Worm (Caenorhabditis elegans) whole organism, L3 larva: ENCODE measurements around the gene K07D4.2.

Experiments used
- R02D3.7 ChIP-seq: fragments of 150-350 bp; optimal IDR thresholded peaks from 2 replicates; lab custom pipeline; 2014; ENCODE audit warnings: missing biosample characterization, missing genetic modification characterization
- ZK546.5 ChIP-seq: sonication (generic microtip); optimal IDR thresholded peaks from 2 replicates; lab custom pipeline; 2017; ENCODE audit warnings: missing biosample characterization, missing genetic modification characterization
- ama-1 ChIP-seq: fragments of 150-350 bp; optimal IDR thresholded peaks from 2 replicates; lab custom pipeline; 2018
- ceh-16 ChIP-seq: sonication (generic microtip); optimal IDR thresholded peaks from 2 replicates; lab custom pipeline; 2017; ENCODE audit warnings: missing biosample characterization, missing genetic modification characterization
- ceh-28 ChIP-seq: fragments of 150-350 bp; optimal IDR thresholded peaks from 2 replicates; lab custom pipeline; 2014; ENCODE audit warnings: missing biosample characterization, missing genetic modification reagents, missing genetic modification characterization
- ceh-82 ChIP-seq: fragments of 150-350 bp; optimal IDR thresholded peaks from 2 replicates; lab custom pipeline; 2014; ENCODE audit warnings: missing biosample characterization, missing genetic modification characterization
- ceh-9 ChIP-seq: sonication (generic microtip); optimal IDR thresholded peaks from 2 replicates; lab custom pipeline; 2018; ENCODE audit warnings: missing biosample characterization, missing genetic modification characterization
- daf-12 ChIP-seq: fragments of 150-350 bp; optimal IDR thresholded peaks from 2 replicates; lab custom pipeline; 2014; ENCODE audit warnings: missing biosample characterization, missing genetic modification reagents, missing genetic modification characterization
- egl-27 ChIP-seq: sonication (generic microtip); optimal IDR thresholded peaks from 4 replicates; lab custom pipeline; 2017; ENCODE audit warnings: missing biosample characterization, missing genetic modification reagents, missing genetic modification characterization
- egl-5 ChIP-seq: fragments of 150-350 bp; optimal IDR thresholded peaks from 2 replicates; lab custom pipeline; 2017; ENCODE audit warnings: missing biosample characterization, missing genetic modification reagents, missing genetic modification characterization, inconsistent platforms
- elt-2 ChIP-seq: sonication (generic microtip); optimal IDR thresholded peaks from 2 replicates; lab custom pipeline; 2016; ENCODE audit warnings: missing genetic modification reagents, mild to moderate bottlenecking, missing genetic modification characterization, missing compliant biosample characterization
- elt-3 ChIP-seq, 3 experiments: fragments of 150-350 bp in 1 of 3; sonication (generic microtip) in 2 of 3; optimal IDR thresholded peaks; 2 replicates in 2 of 3; 4 replicates in 1 of 3; lab custom pipeline; 2014 to 2017; ENCODE audit warnings: missing biosample characterization in 3 of 3, missing genetic modification characterization in 3 of 3
- eor-1 ChIP-seq, 2 experiments: fragments of 150-350 bp; optimal IDR thresholded peaks; 2 replicates each; lab custom pipeline; 2014 to 2018; ENCODE audit warnings: missing biosample characterization in 2 of 2, missing genetic modification characterization in 2 of 2
- fkh-2 ChIP-seq: fragments of 150-350 bp; optimal IDR thresholded peaks from 2 replicates; lab custom pipeline; 2014; ENCODE audit warnings: missing biosample characterization, missing genetic modification reagents, missing genetic modification characterization
- fos-1 ChIP-seq: fragments of 150-350 bp; optimal IDR thresholded peaks from 2 replicates; lab custom pipeline; 2014; ENCODE audit warnings: missing biosample characterization, missing genetic modification characterization
- hmg-11 ChIP-seq: sonication (generic microtip); optimal IDR thresholded peaks from 2 replicates; lab custom pipeline; 2016; ENCODE audit warnings: missing genetic modification characterization, missing compliant biosample characterization
- jun-1 ChIP-seq: fragments of 150-350 bp; optimal IDR thresholded peaks from 2 replicates; lab custom pipeline; 2014; ENCODE audit warnings: missing biosample characterization, missing genetic modification reagents, missing genetic modification characterization
- lin-15B ChIP-seq: fragments of 150-350 bp; optimal IDR thresholded peaks from 2 replicates; lab custom pipeline; 2014; ENCODE audit warnings: missing biosample characterization, missing genetic modification characterization
- lin-39 ChIP-seq: fragments of 150-350 bp; optimal IDR thresholded peaks from 2 replicates; lab custom pipeline; 2018; ENCODE audit warnings: missing biosample characterization, missing genetic modification reagents, missing genetic modification characterization
- lsy-12 ChIP-seq: sonication (generic microtip); optimal IDR thresholded peaks from 2 replicates; lab custom pipeline; 2016; ENCODE audit warnings: mild to moderate bottlenecking, missing genetic modification characterization, missing compliant biosample characterization
- mdl-1 ChIP-seq: fragments of 150-350 bp; optimal IDR thresholded peaks from 2 replicates; lab custom pipeline; 2014; ENCODE audit warnings: missing biosample characterization, missing genetic modification characterization
- mml-1 ChIP-seq: fragments of 150-350 bp; sonication (generic microtip); optimal IDR thresholded peaks from 3 replicates; lab custom pipeline; 2014; ENCODE audit warnings: missing biosample characterization, missing genetic modification characterization
- nfya-1 ChIP-seq: sonication (generic microtip); optimal IDR thresholded peaks from 2 replicates; lab custom pipeline; 2017; ENCODE audit warnings: missing genetic modification characterization, mild to moderate bottlenecking, missing compliant biosample characterization, antibody characterized with exemption, moderate library complexity; ENCODE audit not compliant: insufficient read depth
- nhr-11 ChIP-seq: fragments of 150-350 bp; optimal IDR thresholded peaks from 2 replicates; lab custom pipeline; 2014; ENCODE audit warnings: missing biosample characterization, missing genetic modification characterization
- nhr-237 ChIP-seq: fragments of 150-350 bp; optimal IDR thresholded peaks from 2 replicates; lab custom pipeline; 2014; ENCODE audit warnings: missing biosample characterization, missing genetic modification characterization
- nhr-25 ChIP-seq: sonication (generic microtip); optimal IDR thresholded peaks from 2 replicates; lab custom pipeline; 2017; ENCODE audit warnings: missing biosample characterization, missing genetic modification characterization
- nhr-43 ChIP-seq: sonication (generic microtip); optimal IDR thresholded peaks from 2 replicates; lab custom pipeline; 2016; ENCODE audit warnings: mild to moderate bottlenecking, missing genetic modification characterization, missing compliant biosample characterization; ENCODE audit not compliant: poor library complexity, severe bottlenecking
- nhr-67 ChIP-seq: fragments of 150-350 bp; optimal IDR thresholded peaks from 2 replicates; lab custom pipeline; 2014; ENCODE audit warnings: missing biosample characterization, missing genetic modification characterization
- nhr-76 ChIP-seq: fragments of 150-350 bp; sonication (generic microtip); optimal IDR thresholded peaks from 5 replicates; lab custom pipeline; 2014; ENCODE audit warnings: missing biosample characterization, missing genetic modification characterization
- nhr-77 ChIP-seq: fragments of 150-350 bp; optimal IDR thresholded peaks from 2 replicates; lab custom pipeline; 2014; ENCODE audit warnings: missing biosample characterization, missing genetic modification characterization
- pha-4 ChIP-seq: fragments of 150-350 bp; optimal IDR thresholded peaks from 2 replicates; lab custom pipeline; 2014; ENCODE audit warnings: missing biosample characterization, missing genetic modification reagents, missing genetic modification characterization
- pqm-1 ChIP-seq: fragments of 150-350 bp; optimal IDR thresholded peaks from 2 replicates; lab custom pipeline; 2017; ENCODE audit warnings: missing biosample characterization, missing genetic modification characterization, inconsistent platforms
- sea-2 ChIP-seq: fragments of 150-350 bp; sonication (generic microtip); optimal IDR thresholded peaks from 4 replicates; lab custom pipeline; 2014; ENCODE audit warnings: missing biosample characterization, missing genetic modification reagents, missing genetic modification characterization
- skn-1 ChIP-seq: fragments of 150-350 bp; optimal IDR thresholded peaks from 2 replicates; lab custom pipeline; 2014; ENCODE audit warnings: missing biosample characterization, missing genetic modification characterization
- snpc-4 ChIP-seq: fragments of 150-350 bp; optimal IDR thresholded peaks from 2 replicates; lab custom pipeline; 2014; ENCODE audit warnings: missing biosample characterization, missing genetic modification characterization
- tbx-2 ChIP-seq: sonication (generic microtip); optimal IDR thresholded peaks from 2 replicates; lab custom pipeline; 2016; ENCODE audit warnings: mild to moderate bottlenecking, missing genetic modification characterization, missing compliant biosample characterization
- unc-39 ChIP-seq: sonication (generic microtip); optimal IDR thresholded peaks from 4 replicates; lab custom pipeline; 2017; ENCODE audit warnings: missing biosample characterization, missing genetic modification characterization
- unc-62 ChIP-seq: fragments of 150-350 bp; sonication (generic microtip); optimal IDR thresholded peaks from 4 replicates; lab custom pipeline; 2014; ENCODE audit warnings: missing biosample characterization, missing genetic modification reagents, missing genetic modification characterization
- zag-1 ChIP-seq: fragments of 150-350 bp; optimal IDR thresholded peaks from 2 replicates; lab custom pipeline; 2014; ENCODE audit warnings: missing biosample characterization, missing genetic modification characterization
- ztf-11 ChIP-seq: fragments of 150-350 bp; optimal IDR thresholded peaks from 2 replicates; lab custom pipeline; 2014; ENCODE audit warnings: missing biosample characterization, missing genetic modification characterization
- ztf-4 ChIP-seq: fragments of 150-350 bp; optimal IDR thresholded peaks from 2 replicates; lab custom pipeline; 2014; ENCODE audit warnings: missing biosample characterization, missing genetic modification characterization

K07D4.2 gene

DNA sequence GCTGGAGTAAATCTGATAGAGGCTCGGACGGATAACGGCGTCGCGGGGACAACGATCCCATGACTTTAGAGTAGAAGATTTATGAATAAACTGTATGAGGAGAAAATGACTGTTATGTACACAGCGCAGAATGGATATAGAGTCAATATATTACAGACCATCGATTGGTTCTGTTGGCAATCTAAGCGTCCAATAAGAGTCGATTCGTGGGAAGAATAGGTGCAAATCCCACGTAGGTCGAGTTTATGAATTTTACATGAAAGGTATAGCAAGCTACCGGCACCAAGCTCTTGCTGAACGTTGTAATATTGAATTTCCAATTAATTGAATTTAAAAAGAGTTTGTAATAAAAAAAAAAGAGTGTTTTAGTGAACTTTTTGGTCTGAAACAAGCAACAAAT is 18.7 kb upstream of the K07D4.2 start, which contains the start of gene fbxb-118:
Gene fbxb-118 (minus strand): TSS at position 101 of the 400 bp plus-strand sequence.
- no peak for TF ChIP-seq elt-3 (tag; optimal IDR thresholded peaks at IDR 0.05; lab: Kevin White, UChicago)
- no peak for TF ChIP-seq nhr-67 (tag; lab: Kevin White, UChicago)
- no peak for TF ChIP-seq mdl-1
- no peak for TF ChIP-seq nhr-11
- TF ChIP-seq ama-1, result no peak
- TF ChIP-seq lin-39, result no peak
- TF ChIP-seq eor-1 (tag; optimal IDR thresholded peaks at IDR 0.05; lab: Kevin White, UChicago), result no peak
- TF ChIP-seq nhr-25 (tag; lab: Kevin White, UChicago), result no peak
- TF ChIP-seq fkh-2 (tag; lab: Kevin White, UChicago), result no peak
- no peak for TF ChIP-seq ztf-11 (tag; lab: Kevin White, UChicago)
- TF ChIP-seq egl-27 (tag; lab: Kevin White, UChicago), result no peak
- no peak for TF ChIP-seq fos-1 (tag; lab: Kevin White, UChicago)
- TF ChIP-seq nhr-237 (tag; lab: Kevin White, UChicago), result no peak
- no peak for TF ChIP-seq lin-15B (tag; lab: Kevin White, UChicago)
- no peak for TF ChIP-seq tbx-2 (tag; lab: Kevin White, UChicago)
- TF ChIP-seq ceh-16 (tag; lab: Kevin White, UChicago), result no peak
- TF ChIP-seq unc-62 (GFP tag; lab: Kevin White, UChicago), result no peak
- TF ChIP-seq, all 47 proteins: peak for 0

DNA sequence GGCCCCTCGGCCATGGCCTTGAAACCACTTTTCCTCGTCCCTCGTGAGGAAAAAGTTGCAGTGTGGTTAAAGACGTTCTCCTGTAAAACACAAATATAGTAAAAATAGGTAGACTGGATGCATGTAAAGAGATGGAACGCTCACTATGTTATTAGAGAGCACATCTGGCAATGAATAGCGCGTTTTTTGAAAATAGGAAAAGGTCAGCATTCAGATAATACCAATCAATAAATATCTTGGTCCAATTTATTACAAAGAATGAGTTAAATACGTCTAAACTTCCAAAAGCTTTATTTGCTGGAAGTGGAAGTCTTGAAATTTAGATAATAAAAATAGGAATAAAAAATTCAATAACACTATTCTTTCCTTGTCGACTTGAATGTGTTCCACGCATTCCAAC is 17.2 kb upstream of the K07D4.2 start, which contains the start of gene gadr-4:
Gene gadr-4 (minus strand): TSS at position 101 of the 400 bp plus-strand sequence.
- TF ChIP-seq zag-1 (tag; lab: Kevin White, UChicago) (no peak), lin-15B (tag; lab: Kevin White, UChicago) (no peak)

DNA sequence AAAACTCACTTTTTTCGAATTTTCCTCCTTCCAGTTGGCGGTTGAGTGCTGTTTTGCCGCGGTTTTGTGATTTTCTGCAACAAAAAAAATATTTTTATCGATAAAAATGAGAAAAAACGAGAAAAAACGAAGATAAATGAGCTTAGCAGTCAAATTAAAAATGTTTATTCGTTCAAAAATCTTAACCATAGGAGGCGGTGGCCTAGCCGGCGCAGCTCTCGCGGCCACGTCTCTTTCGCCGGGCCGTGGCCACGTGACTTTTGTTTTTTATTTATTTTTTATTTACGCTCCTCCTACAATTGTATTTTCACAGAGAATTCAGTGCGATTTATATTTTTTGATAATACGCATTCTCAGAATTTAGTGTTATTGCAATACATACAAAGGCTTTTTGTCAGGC is 4.4 kb upstream of the K07D4.2 start:
- TF ChIP-seq nfya-1 (peak; percentile 21), elt-2 (peak; percentile 21), lin-15B (tag; lab: Kevin White, UChicago) (peak; percentile 3), pha-4 (tag; lab: Kevin White, UChicago) (peak; percentile 6)

DNA sequence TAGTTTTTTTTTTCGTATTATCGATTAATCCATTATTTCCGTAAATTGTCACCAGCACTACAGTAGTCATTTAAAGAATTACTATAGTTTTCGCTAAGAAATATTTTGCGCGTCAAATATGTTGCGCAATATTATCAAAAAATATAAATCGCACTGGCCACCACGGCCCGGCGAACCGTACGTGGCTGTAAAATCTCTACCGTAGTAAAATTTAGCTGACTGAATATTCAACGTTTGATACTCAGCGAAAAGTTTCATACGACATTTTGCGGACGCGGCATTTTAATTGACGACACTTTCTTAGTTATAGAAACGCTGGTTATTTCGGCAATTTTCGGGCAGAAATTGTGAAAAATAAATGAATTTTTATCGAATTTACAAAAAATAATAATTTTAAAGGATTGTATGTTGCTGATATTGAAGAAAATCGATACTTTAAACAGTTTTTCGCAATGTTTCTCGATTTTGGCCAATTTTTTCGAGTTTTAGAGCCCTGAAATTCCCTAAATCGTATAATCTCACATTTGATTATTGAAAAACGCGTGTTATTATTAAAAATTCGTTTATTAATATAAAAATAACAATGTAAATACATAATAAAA is 2.6 kb upstream of the K07D4.2 start:
- TF ChIP-seq lsy-12 (tag; lab: Kevin White, UChicago) (peak; percentile 31), nhr-43 (tag; lab: Kevin White, UChicago) (peak; percentile 58), lin-15B (tag; lab: Kevin White, UChicago) (peak; percentile 22), elt-2 (peak; percentile 54), tbx-2 (tag; lab: Kevin White, UChicago) (peak; percentile 30), hmg-11 (tag; lab: Kevin White, UChicago) (peak; percentile 43), nfya-1 (peak; percentile 13)

DNA sequence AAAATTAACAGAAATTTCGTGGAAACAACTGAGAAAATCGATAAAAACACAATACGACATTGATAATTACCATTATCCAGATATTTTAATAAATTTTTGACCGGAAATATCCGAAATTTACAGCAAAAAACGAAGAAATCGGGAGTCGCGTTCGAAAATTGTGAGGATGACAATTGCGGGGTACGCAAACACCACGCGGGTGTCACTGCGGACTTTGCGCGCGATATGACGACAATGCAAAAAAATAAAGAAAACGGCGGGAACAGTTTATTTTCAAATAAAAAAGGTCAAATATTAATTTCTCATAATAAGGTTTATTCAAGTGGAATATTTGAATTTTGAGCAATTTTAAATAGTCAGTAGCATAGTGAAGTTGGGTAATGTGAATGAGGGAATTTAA is 947 bp downstream of the K07D4.2 start, which contains the start of gene rpn-11:
Gene rpn-11 (minus strand): TSS at position 198 of the 400 bp plus-strand sequence.
- TF ChIP-seq lin-15B (tag; lab: Kevin White, UChicago) (peak; percentile 85), tbx-2 (tag; lab: Kevin White, UChicago) (peak; percentile 55), nfya-1 (peak; percentile 85), ZK546.5 (tag; lab: Kevin White, UChicago) (peak; percentile 32), fos-1 (tag; lab: Kevin White, UChicago) (no peak), nhr-43 (tag; lab: Kevin White, UChicago) (peak; percentile 82), nhr-25 (tag; lab: Kevin White, UChicago) (peak; percentile 64), pha-4 (tag; lab: Kevin White, UChicago) (peak; percentile 88), elt-2 (peak; percentile 71), ceh-28 (peak; percentile 78), mdl-1 (peak; percentile 50), ztf-4 (tag; lab: Kevin White, UChicago) (no peak), nhr-76 (tag; lab: Kevin White, UChicago) (no peak), snpc-4 (peak; percentile 82), unc-39 (tag; lab: Kevin White, UChicago) (no peak), elt-3 (tag; optimal IDR thresholded peaks at IDR 0.05; lab: Kevin White, UChicago) (no peak), zag-1 (tag; lab: Kevin White, UChicago) (no peak), daf-12 (tag; lab: Kevin White, UChicago) (no peak), fkh-2 (tag; lab: Kevin White, UChicago) (no peak), eor-1 (tag; optimal IDR thresholded peaks at IDR 0.05; lab: Kevin White, UChicago) (no peak), jun-1 (tag; lab: Kevin White, UChicago) (peak; percentile 52), R02D3.7 (tag; lab: Kevin White, UChicago) (peak; percentile 83), nhr-11 (no peak), mml-1 (tag; lab: Kevin White, UChicago) (no peak), pqm-1 (tag; lab: Kevin White, UChicago) (peak; percentile 25), nhr-77 (tag; lab: Kevin White, UChicago) (peak; percentile 50), lsy-12 (tag; lab: Kevin White, UChicago) (peak; percentile 80), lin-39 (peak; percentile 29), ceh-9 (tag; lab: Kevin White, UChicago) (no peak), sea-2 (GFP tag; lab: Kevin White, UChicago) (no peak), nhr-67 (tag; lab: Kevin White, UChicago) (no peak), egl-5 (tag; lab: Kevin White, UChicago) (peak; percentile 9), ceh-82 (tag; lab: Kevin White, UChicago) (peak; percentile 52), skn-1 (tag; lab: Kevin White, UChicago) (peak; percentile 98)
